Fruit fly (Drosophila melanogaster): ENCODE results near the gene vri.

vri gene

dm6 chr2L:5298978-5299627, 10.4 kb downstream of the vri start (continued):
- TF ChIP-seq Smox (GFP tag; optimal IDR thresholded peaks at IDR 0.05) (peak; percentile 80), Hr39 (GFP tag; optimal IDR thresholded peaks at IDR 0.05) (peak; percentile 71), CG9139 (GFP tag; optimal IDR thresholded peaks at IDR 0.05) (no peak), CG1621 (tag; optimal IDR thresholded peaks at IDR 0.05) (no peak), acj6 (GFP tag; optimal IDR thresholded peaks at IDR 0.05) (peak; percentile 67), vri (GFP tag; optimal IDR thresholded peaks at IDR 0.05) (no peak), topi (GFP tag; optimal IDR thresholded peaks at IDR 0.05) (peak; percentile 76), CG10631 (GFP tag; optimal IDR thresholded peaks at IDR 0.05) (peak; percentile 40), Met (GFP tag; optimal IDR thresholded peaks at IDR 0.05) (peak; percentile 86), CG8632 (GFP tag; optimal IDR thresholded peaks at IDR 0.05) (peak; percentile 74), fd59A (GFP tag; optimal IDR thresholded peaks at IDR 0.05) (no peak), Eip75B (GFP tag; optimal IDR thresholded peaks at IDR 0.05) (peak; percentile 56), Sox15 (GFP tag; optimal IDR thresholded peaks at IDR 0.05) (peak; percentile 49), dsx (GFP tag; optimal IDR thresholded peaks at IDR 0.05; ENCODE audit: poor library complexity, severe bottlenecking) (peak; percentile 41), dac (GFP tag; optimal IDR thresholded peaks at IDR 0.05) (peak; percentile 69), OdsH (GFP tag; optimal IDR thresholded peaks at IDR 0.05) (peak; percentile 83), CG6854 (GFP tag; optimal IDR thresholded peaks at IDR 0.05) (peak; percentile 74), fd85E (GFP tag; optimal IDR thresholded peaks at IDR 0.05) (peak; percentile 21), Ets96B (tag; optimal IDR thresholded peaks at IDR 0.05) (peak; percentile 17), CG11294 (GFP tag; IDR thresholded peaks at IDR 0.05) (no peak), CG6276 (GFP tag; optimal IDR thresholded peaks at IDR 0.05) (peak; percentile 34), CG3919 (GFP tag; optimal IDR thresholded peaks at IDR 0.05) (peak; percentile 70)

DNA sequence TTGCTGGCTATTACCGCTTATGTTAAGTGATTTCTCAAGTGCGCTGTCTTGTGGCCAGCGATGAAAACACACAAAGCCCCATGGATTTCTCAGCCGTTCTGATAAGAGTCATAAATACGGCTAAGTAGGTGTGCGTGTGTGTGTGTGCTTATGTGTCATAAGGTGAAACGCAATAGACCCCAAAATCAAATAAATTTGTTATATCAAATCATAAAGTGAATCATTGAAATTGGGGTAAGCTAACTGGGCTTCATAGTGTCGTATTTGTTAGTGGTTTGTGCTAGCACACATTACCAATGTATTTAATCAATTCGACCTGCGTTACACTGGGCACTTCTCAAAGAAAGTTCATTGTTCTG, 10.9 kb downstream of the vri start:
- no peak for TF ChIP-seq CG6792 (GFP tag; optimal IDR thresholded peaks at IDR 0.05)
- TF ChIP-seq dac (GFP tag; optimal IDR thresholded peaks at IDR 0.05) = no peak
- TF ChIP-seq CG16779 (tag; optimal IDR thresholded peaks at IDR 0.05) = no peak
- TF ChIP-seq lz (GFP tag; optimal IDR thresholded peaks at IDR 0.05) = no peak

DNA sequence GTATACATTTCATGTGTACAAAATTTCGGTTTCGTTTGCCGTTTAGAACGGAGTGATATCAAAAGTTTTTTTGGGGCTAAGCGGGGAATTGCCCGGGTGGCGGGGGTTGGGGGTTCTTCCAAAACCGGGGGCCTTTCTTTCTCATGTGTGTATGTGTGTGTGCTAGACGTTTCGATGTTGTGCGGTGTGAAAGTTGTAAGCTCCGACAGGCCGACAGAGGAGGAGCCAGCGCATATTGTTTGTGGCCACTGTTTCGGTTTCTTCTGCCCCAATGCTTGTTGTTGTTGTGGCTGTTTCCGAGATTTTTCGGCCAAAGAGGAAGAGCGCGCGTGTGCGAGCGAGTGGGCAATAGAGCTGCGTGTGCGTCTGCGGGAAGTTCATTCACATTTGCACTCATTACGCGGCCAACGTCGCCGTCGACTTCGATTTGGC, 11.5 kb downstream of the vri start:
- TF ChIP-seq svp (GFP tag) (peak; percentile 52), Met (GFP tag; optimal IDR thresholded peaks at IDR 0.05) (peak; percentile 52), CG9139 (GFP tag; optimal IDR thresholded peaks at IDR 0.05) (no peak), CG32006 (GFP tag; optimal IDR thresholded peaks at IDR 0.05) (no peak), Blimp-1 (GFP tag; optimal IDR thresholded peaks at IDR 0.05) (peak; percentile 77)

dm6 chr2L:5300785-5301616, 12.3 kb downstream of the vri start:
- peak; percentile 12 for TF ChIP-seq CG6854 (GFP tag; optimal IDR thresholded peaks at IDR 0.05)
- TF ChIP-seq CG31627 (GFP tag; optimal IDR thresholded peaks at IDR 0.05) = no peak
- no peak for TF ChIP-seq Met (GFP tag; optimal IDR thresholded peaks at IDR 0.05)
- peak; percentile 13; the same call in 1 of the 3 replicates for TF ChIP-seq CG6163 (GFP tag; IDR thresholded peaks at IDR 0.05)
- no peak for TF ChIP-seq achi (GFP tag; optimal IDR thresholded peaks at IDR 0.05)
- no peak for TF ChIP-seq CG7368 (GFP tag; optimal IDR thresholded peaks at IDR 0.05)
- no peak for TF ChIP-seq fd85E (GFP tag; optimal IDR thresholded peaks at IDR 0.05)
- no peak for TF ChIP-seq net (GFP tag; optimal IDR thresholded peaks at IDR 0.05)
- TF ChIP-seq dsx (GFP tag; optimal IDR thresholded peaks at IDR 0.05; ENCODE audit: poor library complexity, severe bottlenecking) = peak; percentile 13
- no peak for TF ChIP-seq CG1621 (tag; optimal IDR thresholded peaks at IDR 0.05)
- TF ChIP-seq CG4318 (GFP tag; optimal IDR thresholded peaks at IDR 0.05) = no peak
- TF ChIP-seq Eip78C (GFP tag) = peak; percentile 22
- peak; percentile 32 for TF ChIP-seq ss (GFP tag; optimal IDR thresholded peaks at IDR 0.05)
- no peak for TF ChIP-seq Hr39 (GFP tag; optimal IDR thresholded peaks at IDR 0.05)
- TF ChIP-seq Lpt (GFP tag; optimal IDR thresholded peaks at IDR 0.05) = no peak
- TF ChIP-seq fkh (GFP tag; optimal IDR thresholded peaks at IDR 0.05) = no peak
- peak; percentile 43 for TF ChIP-seq Eip75B (GFP tag; optimal IDR thresholded peaks at IDR 0.05)
- TF ChIP-seq pdm3 (GFP tag; optimal IDR thresholded peaks at IDR 0.05) = no peak
- TF ChIP-seq spab (GFP tag; optimal IDR thresholded peaks at IDR 0.05) = no peak
- no peak for TF ChIP-seq CG3919 (GFP tag; optimal IDR thresholded peaks at IDR 0.05)
- no peak for TF ChIP-seq CG3032 (tag; optimal IDR thresholded peaks at IDR 0.05)
- no peak for TF ChIP-seq OdsH (GFP tag; optimal IDR thresholded peaks at IDR 0.05)
- TF ChIP-seq CG11762 (GFP tag; optimal IDR thresholded peaks at IDR 0.05; ENCODE audit: insufficient read depth) = no peak
- TF ChIP-seq CG11902 (GFP tag; optimal IDR thresholded peaks at IDR 0.05) = no peak
- peak; percentile 66 for TF ChIP-seq svp (GFP tag)
- TF ChIP-seq dac (GFP tag; optimal IDR thresholded peaks at IDR 0.05) = no peak
